Fruit fly (Drosophila melanogaster): ENCODE data around the gene ppk27.

ppk27 gene

DNA sequence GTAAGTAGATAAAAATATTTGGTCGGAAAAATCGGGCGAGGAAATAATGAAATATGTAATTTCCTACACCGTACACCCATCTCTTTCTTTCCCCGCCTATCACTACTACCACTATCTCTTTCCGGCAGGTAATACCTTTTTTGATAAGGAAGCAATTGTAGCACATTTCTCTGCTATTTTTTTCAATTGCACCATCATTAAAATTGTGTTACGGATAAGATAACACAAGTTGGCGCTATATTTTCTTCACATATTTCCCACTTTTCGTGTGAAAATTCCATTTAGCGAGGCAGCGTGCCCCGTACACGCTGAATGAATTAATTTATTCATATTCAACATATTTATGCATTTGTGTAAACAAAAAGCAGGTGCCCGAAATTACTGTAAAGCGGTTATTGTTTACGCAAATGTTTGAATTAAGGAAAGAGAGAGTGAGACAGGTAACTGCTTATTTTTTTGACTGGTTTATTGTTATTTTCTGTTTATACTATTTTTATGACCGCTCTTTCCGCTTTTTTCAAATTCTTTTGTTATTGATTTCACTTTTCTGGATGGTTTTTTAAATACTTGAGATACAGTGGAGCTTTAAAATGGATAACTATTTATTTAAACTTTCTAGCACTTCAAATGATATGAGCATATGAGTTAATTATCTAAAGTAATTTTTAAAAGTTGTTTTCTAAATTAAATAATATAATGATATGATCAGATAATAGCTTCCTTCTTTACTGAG lies 31.5 kb upstream of the ppk27 start (continued):
- TF ChIP-seq jumu (GFP tag; optimal IDR thresholded peaks at IDR 0.05) (no peak), Deaf1 (tag; optimal IDR thresholded peaks at IDR 0.05) (no peak), wek (GFP tag; optimal IDR thresholded peaks at IDR 0.05) (no peak), CG9932 (GFP tag; IDR thresholded peaks at IDR 0.05) (peak; percentile 60), MBD-R2 (GFP tag; IDR thresholded peaks at IDR 0.05) (peak; percentile 21; the same call in 1 of the 2 replicates), eve (GFP tag; optimal IDR thresholded peaks at IDR 0.05) (peak in 1 of 2 experiments; percentile 66), Hr3 (GFP tag; optimal IDR thresholded peaks at IDR 0.05) (peak; percentile 18), wor (GFP tag; IDR thresholded peaks at IDR 0.05) (peak; percentile 34; the same call in 1 of the 2 replicates), CG4820 (GFP tag; optimal IDR thresholded peaks at IDR 0.05) (no peak), Nf-YA (GFP tag; IDR thresholded peaks at IDR 0.05) (peak; percentile 50; the same call in 1 of the 2 replicates), cwo (GFP tag; optimal IDR thresholded peaks at IDR 0.05) (peak; percentile 3), sob (GFP tag; IDR thresholded peaks at IDR 0.05) (peak; percentile 44; the same call in 1 of the 2 replicates), ttk (GFP tag; IDR thresholded peaks at IDR 0.05) (peak; percentile 54), repo (GFP tag; optimal IDR thresholded peaks at IDR 0.05) (no peak), H15 (GFP tag; IDR thresholded peaks at IDR 0.05) (0 out of 3 replicates have a peak, but pooled peaks have one; percentile 19), CG6175 (GFP tag; IDR thresholded peaks at IDR 0.05) (peak; percentile 44; the same call in 1 of the 3 replicates), phol (tag; optimal IDR thresholded peaks at IDR 0.05) (peak; percentile 48), Oaz (GFP tag; IDR thresholded peaks at IDR 0.05) (no peak), Taf1 (GFP tag; IDR thresholded peaks at IDR 0.05) (peak; percentile 31; the same call in 1 of the 2 replicates), stc (GFP tag; IDR thresholded peaks at IDR 0.05) (peak; percentile 64; the same call in 1 of the 2 replicates), row (GFP tag; IDR thresholded peaks at IDR 0.05) (peak; percentile 77), PHDP (tag; optimal IDR thresholded peaks at IDR 0.05) (peak; percentile 56), dan (GFP tag; IDR thresholded peaks at IDR 0.05) (no peak), CG6765 (GFP tag; optimal IDR thresholded peaks at IDR 0.05) (no peak), Drgx (GFP tag; IDR thresholded peaks at IDR 0.05) (no peak), tgo (GFP tag; IDR thresholded peaks at IDR 0.05) (peak; percentile 58), CG10321 (GFP tag; IDR thresholded peaks at IDR 0.05) (no peak), Ets65A (GFP tag) (no peak), CG6689 (GFP tag; IDR thresholded peaks at IDR 0.05) (peak; percentile 58; the same call in 1 of the 2 replicates), D19A (tag; optimal IDR thresholded peaks at IDR 0.05) (peak; percentile 48), CG1603 (tag; optimal IDR thresholded peaks at IDR 0.05) (no peak), pan (optimal IDR thresholded peaks at IDR 0.05) (no peak), pan (GFP tag; optimal IDR thresholded peaks at IDR 0.05 in 1 of 2, IDR thresholded peaks at IDR 0.05 in 1 of 2) (peak in 1 of 2 experiments; percentile 58), CG1529 (GFP tag; optimal IDR thresholded peaks at IDR 0.05) (no peak), nerfin-1 (tag; optimal IDR thresholded peaks at IDR 0.05) (no peak), CG7786 (GFP tag; optimal IDR thresholded peaks at IDR 0.05) (no peak), CG2199 (GFP tag; IDR thresholded peaks at IDR 0.05) (peak; percentile 90; the same call in 2 of the 3 replicates), ftz-f1 (GFP tag; optimal IDR thresholded peaks at IDR 0.05) (no peak), dpn (GFP tag; optimal IDR thresholded peaks at IDR 0.05) (peak in 1 of 2 experiments; percentile 38), zf30C (GFP tag; optimal IDR thresholded peaks at IDR 0.05) (no peak), CG17385 (GFP tag; optimal IDR thresholded peaks at IDR 0.05) (peak; percentile 47), pita (GFP tag; optimal IDR thresholded peaks at IDR 0.05) (no peak), TFAM (GFP tag; optimal IDR thresholded peaks at IDR 0.05) (no peak), so (GFP tag; IDR thresholded peaks at IDR 0.05) (0 out of 3 replicates have a peak, but pooled peaks have one; percentile 36), knrl (GFP tag; IDR thresholded peaks at IDR 0.05; ENCODE audit: partially characterized antibody) (no peak), CG10654 (GFP tag; optimal IDR thresholded peaks at IDR 0.05) (no peak), lilli (GFP tag; optimal IDR thresholded peaks at IDR 0.05) (peak; percentile 5), HLHmδ (GFP tag; optimal IDR thresholded peaks at IDR 0.05) (no peak), CG2120 (GFP tag; optimal IDR thresholded peaks at IDR 0.05) (peak; percentile 30), CG3407 (GFP tag; optimal IDR thresholded peaks at IDR 0.05) (peak; percentile 19)
